Worm (Caenorhabditis elegans) whole organism, L2 larva: ENCODE data around the gene F18E9.4.

Experiments
- F13H6.1 ChIP-seq: sonication (generic microtip); optimal IDR thresholded peaks from 2 replicates; lab custom pipeline; 2016; ENCODE audit warnings: missing genetic modification characterization, missing compliant biosample characterization
- Y55F3AM.14 ChIP-seq: fragments of 200-800 bp; sonication (Bioruptor generic); optimal IDR thresholded peaks from 2 replicates; lab custom pipeline; 2018; ENCODE audit warnings: mild to moderate bottlenecking, missing genetic modification characterization, missing compliant biosample characterization

ce11 chrX:8580217-8580616, at the start of gene F18E9.4:
- TF ChIP-seq Y55F3AM.14 (GFP tag; lab: Kevin White, UChicago) (no peak), F13H6.1 (tag; lab: Kevin White, UChicago) (no peak)
